Fruit fly (Drosophila melanogaster) Kc167 (cell line): ENCODE data around the gene CG14391.

Experiments used
- Myc ChIP-seq: fragments of >200 bp; optimal IDR thresholded peaks from 2 replicates; lab custom pipeline; 2017; ENCODE audit warnings: missing external identifiers
- Sin3A ChIP-seq: fragments of >200 bp; optimal IDR thresholded peaks from 2 replicates; lab custom pipeline; 2018; ENCODE audit warnings: missing external identifiers
- h ChIP-seq: fragments of >200 bp; optimal IDR thresholded peaks from 3 replicates; lab custom pipeline; 2018; ENCODE audit warnings: missing external identifiers
- insv ChIP-seq: fragments of >200 bp; optimal IDR thresholded peaks from 3 replicates; lab custom pipeline; 2018; ENCODE audit warnings: missing external identifiers
- psq ChIP-seq: fragments of >200 bp; optimal IDR thresholded peaks from 2 replicates; lab custom pipeline; 2017; ENCODE audit warnings: missing external identifiers
- ttk ChIP-seq: sonication (Bioruptor generic); optimal IDR thresholded peaks from 2 replicates; lab custom pipeline; 2017; ENCODE audit warnings: missing external identifiers

DNA sequence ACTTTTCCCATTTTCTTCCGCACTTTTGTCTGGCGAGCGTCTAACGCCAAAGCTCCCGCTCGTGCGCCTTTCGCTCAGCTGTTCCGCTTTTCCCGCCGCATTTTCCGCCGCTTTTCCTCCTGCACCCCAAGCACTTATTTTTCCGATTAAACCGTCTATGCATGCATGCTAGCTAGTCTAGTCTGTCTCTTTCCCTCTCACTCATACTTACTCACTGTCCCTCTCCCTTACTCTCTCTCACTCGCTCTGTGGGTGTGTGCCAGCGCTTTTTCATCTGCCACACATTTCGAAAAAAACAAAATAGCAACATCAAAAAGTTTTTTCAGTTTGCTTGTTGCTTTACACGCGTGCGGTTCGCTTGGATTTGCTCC lies 40.4 kb downstream of the CG14391 start, which contains the start of gene CG6225:
- TF ChIP-seq h (lab: Kevin White, UChicago) = no peak
- no peak for TF ChIP-seq insv (lab: Kevin White, UChicago)
- no peak for TF ChIP-seq Myc
- no peak for TF ChIP-seq psq (lab: Kevin White, UChicago)
- TF ChIP-seq ttk (lab: Kevin White, UChicago) = no peak
- no peak for TF ChIP-seq Sin3A (lab: Kevin White, UChicago)
